Fruit fly (Drosophila melanogaster) whole organism, prepupa: Measurements from ENCODE around the gene CG13465.

Experiments used
- Blimp-1 ChIP-seq: fragments of 200-800 bp; sonication (Bioruptor generic); optimal IDR thresholded peaks from 3 replicates; lab custom pipeline; 2017; ENCODE audit warnings: missing biosample characterization, missing genetic modification characterization, mild to moderate bottlenecking, moderate library complexity, missing genetic modification reagents
- CG7368 ChIP-seq: fragments of 200-800 bp; sonication (Bioruptor generic); optimal IDR thresholded peaks from 3 replicates; lab custom pipeline; 2016; ENCODE audit warnings: missing biosample characterization, missing genetic modification characterization
- CG8319 ChIP-seq: fragments of 200-800 bp; sonication (Bioruptor generic); optimal IDR thresholded peaks from 3 replicates; lab custom pipeline; 2016; ENCODE audit warnings: missing biosample characterization, missing genetic modification characterization
- CG8632 ChIP-seq: fragments of 200-800 bp; sonication (Bioruptor generic); optimal IDR thresholded peaks from 3 replicates; lab custom pipeline; 2016; ENCODE audit warnings: missing biosample characterization, missing genetic modification characterization
- Eip78C ChIP-seq: fragments of 200-800 bp; sonication (Bioruptor generic); peaks from one replicate; lab custom pipeline; 2016; ENCODE audit warnings: missing biosample characterization, missing genetic modification characterization
- Eip93F ChIP-seq: fragments of 200-800 bp; sonication (Bioruptor generic); optimal IDR thresholded peaks from 2 replicates; lab custom pipeline; 2016; ENCODE audit warnings: missing biosample characterization, mild to moderate bottlenecking, missing genetic modification characterization
- Ets21C ChIP-seq: fragments of 200-800 bp; sonication (Bioruptor generic); optimal IDR thresholded peaks from 3 replicates; lab custom pipeline; 2016; ENCODE audit warnings: missing biosample characterization, missing genetic modification characterization
- Lpt ChIP-seq: fragments of 200-800 bp; sonication (Bioruptor generic); optimal IDR thresholded peaks from 3 replicates; lab custom pipeline; 2016; ENCODE audit warnings: missing biosample characterization, missing genetic modification characterization
- Sox14 ChIP-seq: fragments of 200-800 bp; sonication (Bioruptor generic); optimal IDR thresholded peaks from 3 replicates; lab custom pipeline; 2016; ENCODE audit warnings: missing biosample characterization, missing genetic modification characterization
- acj6 ChIP-seq: fragments of 200-800 bp; sonication (Bioruptor generic); optimal IDR thresholded peaks from 3 replicates; lab custom pipeline; 2016; ENCODE audit warnings: missing biosample characterization, missing genetic modification characterization
- dsx ChIP-seq: fragments of 200-800 bp; optimal IDR thresholded peaks from 3 replicates; lab custom pipeline; 2019; ENCODE audit warnings: missing biosample characterization, mild to moderate bottlenecking, missing genetic modification characterization, moderate library complexity; ENCODE audit not compliant: poor library complexity, severe bottlenecking
- eg ChIP-seq: fragments of 200-800 bp; sonication (Bioruptor generic); IDR thresholded peaks from 3 replicates; pipeline ENCODE4 v1.3.6; 2022; ENCODE audit warnings: missing biosample characterization, missing genetic modification characterization
- fd59A ChIP-seq: fragments of 200-800 bp; sonication (Bioruptor generic); optimal IDR thresholded peaks from 2 replicates; lab custom pipeline; 2017; ENCODE audit warnings: missing biosample characterization, mild to moderate bottlenecking, missing genetic modification characterization, missing genetic modification reagents

dm6 chr3L:14925602-14926001, 18.5 kb downstream of the CG13465 start:
- TF ChIP-seq CG8319 (GFP tag; lab: Kevin White, UChicago) = no peak
- TF ChIP-seq acj6 (GFP tag; lab: Kevin White, UChicago) = no peak
- no peak for TF ChIP-seq Eip93F (GFP tag; lab: Kevin White, UChicago)
- TF ChIP-seq fd59A (GFP tag; lab: Kevin White, UChicago) = no peak
- TF ChIP-seq CG7368 (GFP tag; lab: Kevin White, UChicago) = no peak
- TF ChIP-seq Sox14 (GFP tag; lab: Kevin White, UChicago) = no peak
- no peak for TF ChIP-seq Blimp-1 (GFP tag; lab: Kevin White, UChicago)
- TF ChIP-seq CG8632 (GFP tag; lab: Kevin White, UChicago) = no peak
- no peak for TF ChIP-seq dsx (GFP tag; lab: Kevin White, UChicago)
- TF ChIP-seq Eip78C (GFP tag; lab: Kevin White, UChicago) = no peak
- no peak for TF ChIP-seq eg (GFP tag; lab: Robert Waterston, UW)
- no peak for TF ChIP-seq Ets21C (GFP tag; lab: Kevin White, UChicago)
- no peak for TF ChIP-seq Lpt (GFP tag; lab: Kevin White, UChicago)
